Worm (Caenorhabditis elegans): Measurements from ENCODE around the gene Y102A11A.2.

Gene Y102A11A.2

ce11 chrX:2031414-2031813 is 5.0 kb downstream of the Y102A11A.2 start, which contains the start of gene Y102A11A.5:
Gene Y102A11A.5, minus strand, starts transcription at chrX:2031588.
- TF ChIP-seq ceh-43 (GFP tag; optimal IDR thresholded peaks at IDR 0.05) = no peak
- peak; percentile 73 for TF ChIP-seq elt-3 (tag; optimal IDR thresholded peaks at IDR 0.05)
- TF ChIP-seq nhr-237 (tag; optimal IDR thresholded peaks at IDR 0.05) = no peak
- no peak for TF ChIP-seq flh-1 (GFP tag; optimal IDR thresholded peaks at IDR 0.05)
- no peak for TF ChIP-seq nhr-76 (tag; optimal IDR thresholded peaks at IDR 0.05)
- TF ChIP-seq mab-5 (tag; optimal IDR thresholded peaks at IDR 0.05) = no peak

ce11 chrX:2035172-2035571 is 8.7 kb downstream of the Y102A11A.2 start, which contains the start of gene ergi-1:
Gene ergi-1, minus strand, starts transcription at chrX:2035272.
- TF ChIP-seq pha-4 (tag; optimal IDR thresholded peaks at IDR 0.05) (peak; percentile 2), ceh-43 (GFP tag; optimal IDR thresholded peaks at IDR 0.05) (no peak)

- TF ChIP-seq nhr-28 (tag; optimal IDR thresholded peaks at IDR 0.05) (no peak), nhr-2 (tag; optimal IDR thresholded peaks at IDR 0.05) (no peak), pha-4 (tag; optimal IDR thresholded peaks at IDR 0.05) (no peak), ceh-83 (GFP tag; optimal IDR thresholded peaks at IDR 0.05) (no peak), ces-1 (GFP tag; optimal IDR thresholded peaks at IDR 0.05) (no peak), unc-120 (tag; optimal IDR thresholded peaks at IDR 0.05; ENCODE audit: poor library complexity, severe bottlenecking) (no peak), snpc-4 (tag; optimal IDR thresholded peaks at IDR 0.05) (no peak), drap-1 (GFP tag; optimal IDR thresholded peaks at IDR 0.05) (no peak), lin-32 (GFP tag; optimal IDR thresholded peaks at IDR 0.05) (no peak), mep-1 (tag; optimal IDR thresholded peaks at IDR 0.05) (no peak), ceh-43 (GFP tag; optimal IDR thresholded peaks at IDR 0.05) (no peak), lsy-2 (tag; optimal IDR thresholded peaks at IDR 0.05) (no peak)
Observed at ce11 chrX:2039358-2039757, 12.9 kb downstream of the Y102A11A.2 start, which contains the start of gene smex-2. Gene smex-2, minus strand, starts transcription at chrX:2039458.

ce11 chrX:2040877-2041276 is 14.4 kb downstream of the Y102A11A.2 start:
- TF ChIP-seq elt-1 (tag; optimal IDR thresholded peaks at IDR 0.05; ENCODE audit: borderline replicate concordance, insufficient read depth) (peak; percentile 41), unc-62 (GFP tag; optimal IDR thresholded peaks at IDR 0.05) (no peak), unc-39 (tag; optimal IDR thresholded peaks at IDR 0.05) (no peak), mab-5 (tag; optimal IDR thresholded peaks at IDR 0.05) (no peak)

- no peak for TF ChIP-seq pha-4 (tag; optimal IDR thresholded peaks at IDR 0.05)
- TF ChIP-seq hlh-1 (tag; optimal IDR thresholded peaks at IDR 0.05) = no peak
- TF ChIP-seq unc-120 (tag; optimal IDR thresholded peaks at IDR 0.05; ENCODE audit: poor library complexity, severe bottlenecking) = no peak
- peak; percentile 57 for TF ChIP-seq sptf-1 (tag; optimal IDR thresholded peaks at IDR 0.05)
- peak; percentile 25 for TF ChIP-seq M03D4.4 (tag; optimal IDR thresholded peaks at IDR 0.05)
- no peak for TF ChIP-seq nhr-237 (tag; optimal IDR thresholded peaks at IDR 0.05)
- no peak for TF ChIP-seq nhr-12 (tag; optimal IDR thresholded peaks at IDR 0.05)
- no peak for TF ChIP-seq ceh-43 (GFP tag; optimal IDR thresholded peaks at IDR 0.05)
- peak; percentile 15 for TF ChIP-seq ces-1 (GFP tag; optimal IDR thresholded peaks at IDR 0.05)
- no peak for TF ChIP-seq blmp-1 (tag; optimal IDR thresholded peaks at IDR 0.05)
Observed at ce11 chrX:2041448-2042138, 15.2 kb downstream of the Y102A11A.2 start.

- TF ChIP-seq ztf-11 (tag; optimal IDR thresholded peaks at IDR 0.05) = no peak
- peak; percentile 10 for TF ChIP-seq ceh-39 (tag; optimal IDR thresholded peaks at IDR 0.05)
- no peak for TF ChIP-seq mls-2 (tag; optimal IDR thresholded peaks at IDR 0.05)
- no peak for TF ChIP-seq ces-1 (GFP tag; optimal IDR thresholded peaks at IDR 0.05)
- TF ChIP-seq flh-1 (GFP tag; optimal IDR thresholded peaks at IDR 0.05) = no peak
- no peak for TF ChIP-seq bed-3 (GFP tag; optimal IDR thresholded peaks at IDR 0.05)
- no peak for TF ChIP-seq ceh-83 (GFP tag; optimal IDR thresholded peaks at IDR 0.05)
- peak; percentile 91 for TF ChIP-seq unc-39 (tag; optimal IDR thresholded peaks at IDR 0.05)
- TF ChIP-seq lin-32 (GFP tag; optimal IDR thresholded peaks at IDR 0.05) = no peak
- TF ChIP-seq ceh-43 (GFP tag; optimal IDR thresholded peaks at IDR 0.05) = no peak
- peak; percentile 71 for TF ChIP-seq nhr-2 (tag; optimal IDR thresholded peaks at IDR 0.05)
- no peak for TF ChIP-seq nhr-76 (tag; optimal IDR thresholded peaks at IDR 0.05)
- no peak for TF ChIP-seq mep-1 (tag; optimal IDR thresholded peaks at IDR 0.05)
- no peak for TF ChIP-seq tbx-8 (GFP tag; optimal IDR thresholded peaks at IDR 0.05)
- TF ChIP-seq nhr-237 (tag; optimal IDR thresholded peaks at IDR 0.05) = no peak
Observed at ce11 chrX:2042621-2043020, 16.2 kb downstream of the Y102A11A.2 start.
